Fruit fly (Drosophila melanogaster) whole organism, adult: Measurements from ENCODE around the gene LKRSDH.

ENCODE experiments used
- Hr96 ChIP-seq: fragments of 200-800 bp; sonication (Bioruptor generic); optimal IDR thresholded peaks from 2 replicates; lab custom pipeline; 2016; ENCODE audit warnings: missing biosample characterization, missing genetic modification characterization
- ovo ChIP-seq: fragments of 200-800 bp; sonication (Bioruptor generic); optimal IDR thresholded peaks from 2 replicates; lab custom pipeline; 2016; ENCODE audit warnings: missing biosample characterization, missing genetic modification characterization

DNA sequence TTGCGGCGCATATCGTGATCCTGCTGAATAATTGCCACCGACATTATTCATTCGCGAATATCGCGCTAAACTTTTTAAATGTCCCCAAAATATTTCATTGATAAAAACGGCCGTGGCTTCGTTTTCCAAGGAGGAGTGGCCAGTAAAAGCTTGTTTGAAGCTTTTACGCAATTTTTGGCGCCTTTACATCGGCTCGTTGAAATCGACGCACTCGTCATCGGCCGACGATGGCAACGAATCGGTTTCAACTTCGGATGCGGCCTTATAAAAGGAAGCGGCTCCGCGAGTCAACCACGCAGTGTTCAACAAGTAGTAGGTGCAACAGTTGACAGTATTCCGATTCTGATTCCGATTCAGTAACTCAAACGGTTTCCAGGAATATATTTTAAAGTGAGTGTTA is 28.4 kb downstream of the LKRSDH start, which contains the start of gene CG7191:
- TF ChIP-seq ovo (GFP tag; lab: Kevin White, UChicago) (no peak), Hr96 (GFP tag; lab: Kevin White, UChicago) (no peak)
